Worm (Caenorhabditis elegans): ENCODE measurements around the gene sftb-6.

Gene sftb-6

ce11 chrII:57370-57769, 40.8 kb upstream of the sftb-6 start, which contains the start of gene ascc-1:
TSS of gene ascc-1 (plus strand) at chrII:57670.
- TF ChIP-seq Y67H2A.10 (GFP tag; conservative IDR thresholded peaks at IDR 0.05) (no peak), sptf-2 (GFP tag; optimal IDR thresholded peaks at IDR 0.05) (no peak), fkh-3 (tag; optimal IDR thresholded peaks at IDR 0.05) (no peak), F22D6.2 (tag; optimal IDR thresholded peaks at IDR 0.05) (no peak), xnd-1 (tag; optimal IDR thresholded peaks at IDR 0.05) (no peak)

- peak; percentile 66 for TF ChIP-seq madf-6 (GFP tag; IDR thresholded peaks at IDR 0.05)
- TF ChIP-seq ekl-4 (GFP tag; IDR thresholded peaks at IDR 0.05), result 0 out of 2 replicates have a peak, but pooled peaks have one; percentile 45
- TF ChIP-seq B0336.3 (GFP tag; IDR thresholded peaks at IDR 0.05), result peak; percentile 59; the same call in 1 of the 2 replicates
- TF ChIP-seq hmg-20 (GFP tag; IDR thresholded peaks at IDR 0.05), result no peak
- TF ChIP-seq repo-1 (tag; optimal IDR thresholded peaks at IDR 0.05), result no peak
- TF ChIP-seq ztf-22 (GFP tag; optimal IDR thresholded peaks at IDR 0.05), result no peak
- TF ChIP-seq efl-1 (GFP tag; optimal IDR thresholded peaks at IDR 0.05), result peak; percentile 10
- TF ChIP-seq C06A6.2 (GFP tag; conservative IDR thresholded peaks at IDR 0.05), result no peak
- peak; percentile 16 for TF ChIP-seq dpl-1 (GFP tag; optimal IDR thresholded peaks at IDR 0.05)
- TF ChIP-seq D2030.7 (GFP tag; IDR thresholded peaks at IDR 0.05), result no peak
- no peak for TF ChIP-seq F57C9.4 (tag; optimal IDR thresholded peaks at IDR 0.05)
- no peak for TF ChIP-seq madf-3 (GFP tag; IDR thresholded peaks at IDR 0.05)
- TF ChIP-seq pbrm-1 (GFP tag; IDR thresholded peaks at IDR 0.05), result peak; percentile 55; the same call in 1 of the 2 replicates
- TF ChIP-seq xnd-1 (tag; optimal IDR thresholded peaks at IDR 0.05), result peak; percentile 17
Measured at ce11 chrII:57873-58272, 40.3 kb upstream of the sftb-6 start.

- no peak for TF ChIP-seq F39B2.1 (GFP tag; IDR thresholded peaks at IDR 0.05)
- TF ChIP-seq rpc-1 (optimal IDR thresholded peaks at IDR 0.05), result no peak
- no peak for TF ChIP-seq rpc-1 (tag; optimal IDR thresholded peaks at IDR 0.05)
- TF ChIP-seq ceh-91 (GFP tag; IDR thresholded peaks at IDR 0.05), result no peak
- TF ChIP-seq ztf-25 (GFP tag; IDR thresholded peaks at IDR 0.05), result no peak
Measured at ce11 chrII:60049-60448, 38.2 kb upstream of the sftb-6 start.

- TF ChIP-seq nhr-27 (tag; optimal IDR thresholded peaks at IDR 0.05) (no peak), C17E4.6 (GFP tag; IDR thresholded peaks at IDR 0.05) (no peak), lir-1 (GFP tag; conservative IDR thresholded peaks at IDR 0.05) (no peak), F55B11.4 (tag; optimal IDR thresholded peaks at IDR 0.05; ENCODE audit: borderline replicate concordance, insufficient read depth) (no peak), ztf-25 (GFP tag; IDR thresholded peaks at IDR 0.05) (no peak), tbp1 (GFP tag; optimal IDR thresholded peaks at IDR 0.05) (no peak), let-526 (GFP tag; IDR thresholded peaks at IDR 0.05) (no peak)
Measured at ce11 chrII:61013-61412, 37.2 kb upstream of the sftb-6 start, which contains the start of gene C23H3.2. TSS of gene C23H3.2 (plus strand) at chrII:61313.

ce11 chrII:65484-65883, 32.7 kb upstream of the sftb-6 start:
- TF ChIP-seq nfya-1 (tag; optimal IDR thresholded peaks at IDR 0.05; ENCODE audit: borderline replicate concordance, insufficient read depth) (no peak), nhr-80 (tag; optimal IDR thresholded peaks at IDR 0.05) (peak; percentile 61), xnd-1 (tag; optimal IDR thresholded peaks at IDR 0.05) (no peak), egrh-3 (GFP tag; IDR thresholded peaks at IDR 0.05) (no peak), ccch-3 (GFP tag; optimal IDR thresholded peaks at IDR 0.05) (no peak), rcor-1 (GFP tag; IDR thresholded peaks at IDR 0.05) (no peak), C17E4.6 (GFP tag; IDR thresholded peaks at IDR 0.05) (no peak)

Data from whole organism, young adult.